Fruit fly (Drosophila melanogaster): ENCODE results near the gene CG15337.
A peak's percentile ranks its signal among the peaks of the same experiment; 100 is the strongest.

CG15337 gene

DNA sequence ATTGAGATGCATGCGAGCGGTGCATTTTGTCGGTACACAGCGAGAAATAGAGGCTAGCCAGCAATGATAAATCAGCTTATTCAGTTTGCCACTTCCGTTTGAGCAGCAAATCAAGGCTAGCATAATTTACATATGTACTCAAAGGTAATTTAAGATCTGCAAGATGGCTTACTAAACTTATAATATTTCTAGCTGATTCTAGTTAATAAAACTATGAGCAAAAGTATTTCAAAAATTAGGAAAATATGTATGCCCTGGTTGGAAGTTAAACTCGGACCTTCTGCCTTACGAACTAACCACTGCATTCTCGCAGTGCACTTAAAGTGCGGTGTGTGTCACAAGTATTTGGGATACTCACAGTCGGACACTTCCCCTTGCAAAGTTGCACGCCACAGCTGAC is 37.0 kb upstream of the CG15337 start (continued):
- TF ChIP-seq CG11762 (GFP tag; optimal IDR thresholded peaks at IDR 0.05; ENCODE audit: insufficient read depth) (peak; percentile 20), CG6792 (GFP tag; optimal IDR thresholded peaks at IDR 0.05) (peak; percentile 25), cyc (GFP tag; optimal IDR thresholded peaks at IDR 0.05) (no peak), Sox14 (GFP tag; optimal IDR thresholded peaks at IDR 0.05) (peak; percentile 28), CG4318 (GFP tag; optimal IDR thresholded peaks at IDR 0.05) (peak; percentile 57), Smox (GFP tag; optimal IDR thresholded peaks at IDR 0.05) (no peak), Sox102F (GFP tag; optimal IDR thresholded peaks at IDR 0.05) (no peak), Hr38 (GFP tag; optimal IDR thresholded peaks at IDR 0.05) (no peak), Met (GFP tag; optimal IDR thresholded peaks at IDR 0.05) (no peak), CG6808 (GFP tag; optimal IDR thresholded peaks at IDR 0.05) (peak; percentile 48), esn (GFP tag; optimal IDR thresholded peaks at IDR 0.05) (peak; percentile 18), Eip93F (GFP tag; optimal IDR thresholded peaks at IDR 0.05) (no peak), Lpt (GFP tag; optimal IDR thresholded peaks at IDR 0.05) (peak; percentile 54)

DNA sequence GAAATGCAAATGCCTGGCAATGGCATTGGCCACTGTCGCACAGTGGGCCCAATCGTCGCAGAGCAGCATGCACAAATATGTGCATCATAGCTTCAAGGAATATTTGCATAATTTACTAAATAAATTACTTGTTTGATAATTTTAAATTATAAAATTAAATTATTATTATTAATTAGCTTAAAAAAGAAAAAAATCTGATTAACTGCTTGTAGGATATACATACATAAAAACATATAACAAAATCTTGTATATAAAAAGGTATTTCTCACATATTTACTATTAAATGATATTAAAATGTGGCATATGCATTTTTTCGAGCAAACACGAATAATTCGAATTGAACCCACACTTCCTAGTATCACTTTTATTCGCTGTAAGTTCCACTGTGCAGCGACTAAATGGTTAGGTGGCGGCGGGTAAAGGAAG is 34.6 kb upstream of the CG15337 start:
- no peak for TF ChIP-seq Hr39 (GFP tag; optimal IDR thresholded peaks at IDR 0.05)
- peak; percentile 23 for TF ChIP-seq achi (GFP tag; optimal IDR thresholded peaks at IDR 0.05)
- no peak for TF ChIP-seq CG8632 (GFP tag; optimal IDR thresholded peaks at IDR 0.05)
- no peak for TF ChIP-seq spab (GFP tag; optimal IDR thresholded peaks at IDR 0.05)
- TF ChIP-seq CG11294 (GFP tag; IDR thresholded peaks at IDR 0.05), result peak; percentile 39; the same call in 1 of the 2 replicates
- no peak for TF ChIP-seq CG3032 (tag; optimal IDR thresholded peaks at IDR 0.05)
- no peak for TF ChIP-seq CG6792 (GFP tag; optimal IDR thresholded peaks at IDR 0.05)
- TF ChIP-seq Hr38 (GFP tag; optimal IDR thresholded peaks at IDR 0.05), result no peak
- no peak for TF ChIP-seq esn (GFP tag; optimal IDR thresholded peaks at IDR 0.05)
- TF ChIP-seq lz (GFP tag; optimal IDR thresholded peaks at IDR 0.05), result no peak
- peak; percentile 37 for TF ChIP-seq OdsH (GFP tag; optimal IDR thresholded peaks at IDR 0.05)
- no peak for TF ChIP-seq Sox15 (GFP tag; optimal IDR thresholded peaks at IDR 0.05)
- no peak for TF ChIP-seq net (GFP tag; optimal IDR thresholded peaks at IDR 0.05)
- peak; percentile 81 for TF ChIP-seq CG32006 (GFP tag; optimal IDR thresholded peaks at IDR 0.05)
- no peak for TF ChIP-seq Blimp-1 (GFP tag; optimal IDR thresholded peaks at IDR 0.05)
- TF ChIP-seq Smox (GFP tag; optimal IDR thresholded peaks at IDR 0.05), result no peak
- TF ChIP-seq topi (GFP tag; optimal IDR thresholded peaks at IDR 0.05), result no peak
- TF ChIP-seq svp (GFP tag), result no peak
- TF ChIP-seq CG6276 (GFP tag; optimal IDR thresholded peaks at IDR 0.05), result peak; percentile 47
- no peak for TF ChIP-seq Eip93F (GFP tag; optimal IDR thresholded peaks at IDR 0.05)
- TF ChIP-seq CG1621 (tag; optimal IDR thresholded peaks at IDR 0.05), result no peak
- TF ChIP-seq Sox14 (GFP tag; optimal IDR thresholded peaks at IDR 0.05), result no peak
- TF ChIP-seq Gug (GFP tag; IDR thresholded peaks at IDR 0.05), result no peak
- peak; percentile 67 for TF ChIP-seq Eip78C (GFP tag)
- TF ChIP-seq CG9139 (GFP tag; optimal IDR thresholded peaks at IDR 0.05), result no peak
- TF ChIP-seq CG10669 (GFP tag; optimal IDR thresholded peaks at IDR 0.05), result no peak
- no peak for TF ChIP-seq CG6808 (GFP tag; optimal IDR thresholded peaks at IDR 0.05)
- TF ChIP-seq pdm3 (GFP tag; optimal IDR thresholded peaks at IDR 0.05), result no peak
- no peak for TF ChIP-seq CG16779 (tag; optimal IDR thresholded peaks at IDR 0.05)
- TF ChIP-seq fd85E (GFP tag; optimal IDR thresholded peaks at IDR 0.05), result no peak
- TF ChIP-seq Hr4 (GFP tag; optimal IDR thresholded peaks at IDR 0.05), result peak; percentile 6
- no peak for TF ChIP-seq CG11762 (GFP tag; optimal IDR thresholded peaks at IDR 0.05; ENCODE audit: insufficient read depth)
- TF ChIP-seq dac (GFP tag; optimal IDR thresholded peaks at IDR 0.05), result no peak
- peak; percentile 5 for TF ChIP-seq Lpt (GFP tag; optimal IDR thresholded peaks at IDR 0.05)
- TF ChIP-seq Sox102F (GFP tag; optimal IDR thresholded peaks at IDR 0.05), result no peak
- no peak for TF ChIP-seq cyc (GFP tag; optimal IDR thresholded peaks at IDR 0.05)
- TF ChIP-seq Eip75B (GFP tag; optimal IDR thresholded peaks at IDR 0.05), result no peak
- no peak for TF ChIP-seq CG6854 (GFP tag; optimal IDR thresholded peaks at IDR 0.05)
- no peak for TF ChIP-seq dsx (GFP tag; optimal IDR thresholded peaks at IDR 0.05; ENCODE audit: poor library complexity, severe bottlenecking)
- TF ChIP-seq Ets21C (GFP tag; optimal IDR thresholded peaks at IDR 0.05), result no peak
- no peak for TF ChIP-seq vri (GFP tag; optimal IDR thresholded peaks at IDR 0.05)
- no peak for TF ChIP-seq CG7368 (GFP tag; optimal IDR thresholded peaks at IDR 0.05)
- TF ChIP-seq CG10631 (GFP tag; optimal IDR thresholded peaks at IDR 0.05), result peak; percentile 23
- TF ChIP-seq ss (GFP tag; optimal IDR thresholded peaks at IDR 0.05), result no peak
- TF ChIP-seq CG4318 (GFP tag; optimal IDR thresholded peaks at IDR 0.05), result peak; percentile 60
- peak; percentile 12 for TF ChIP-seq acj6 (GFP tag; optimal IDR thresholded peaks at IDR 0.05)
- TF ChIP-seq CG8319 (GFP tag; optimal IDR thresholded peaks at IDR 0.05), result no peak
- no peak for TF ChIP-seq CG34406 (GFP tag; optimal IDR thresholded peaks at IDR 0.05)
